Worm (Caenorhabditis elegans) whole organism, L1 larva: ENCODE results near the gene fbxc-7.

Source experiments
- ceh-90 ChIP-seq: sonication (generic microtip); optimal IDR thresholded peaks from 2 replicates; lab custom pipeline; 2016; ENCODE audit warnings: missing genetic modification characterization, missing compliant biosample characterization
- dsc-1 ChIP-seq: sonication (generic microtip); optimal IDR thresholded peaks from 2 replicates; lab custom pipeline; 2016; ENCODE audit warnings: mild to moderate bottlenecking, missing genetic modification characterization, missing compliant biosample characterization
- fkh-10 ChIP-seq: sonication (generic microtip); optimal IDR thresholded peaks from 2 replicates; lab custom pipeline; 2017; ENCODE audit warnings: missing biosample characterization, missing genetic modification reagents, missing genetic modification characterization
- fos-1 ChIP-seq: fragments of 150-350 bp; optimal IDR thresholded peaks from 2 replicates; lab custom pipeline; 2014; ENCODE audit warnings: missing biosample characterization, missing genetic modification characterization
- lin-13 ChIP-seq: fragments of 150-350 bp; optimal IDR thresholded peaks from 2 replicates; lab custom pipeline; 2014; ENCODE audit warnings: missing biosample characterization, missing genetic modification reagents, missing genetic modification characterization
- nhr-11 ChIP-seq: fragments of 150-350 bp; optimal IDR thresholded peaks from 2 replicates; lab custom pipeline; 2014; ENCODE audit warnings: missing biosample characterization, missing genetic modification characterization
- nhr-12 ChIP-seq: sonication (generic microtip); optimal IDR thresholded peaks from 2 replicates; lab custom pipeline; 2017; ENCODE audit warnings: missing biosample characterization, missing genetic modification characterization
- pag-3 ChIP-seq: sonication (generic microtip); optimal IDR thresholded peaks from 2 replicates; lab custom pipeline; 2017; ENCODE audit warnings: missing genetic modification characterization, mild to moderate bottlenecking, missing compliant biosample characterization, antibody characterized with exemption, borderline replicate concordance; ENCODE audit not compliant: insufficient read depth
- zip-4 ChIP-seq: fragments of 200-800 bp; sonication (Bioruptor generic); optimal IDR thresholded peaks from 2 replicates; lab custom pipeline; 2018; ENCODE audit warnings: mild to moderate bottlenecking, missing genetic modification characterization, moderate library complexity, missing compliant biosample characterization
- ztf-11 ChIP-seq, 2 experiments: sonication (generic microtip); optimal IDR thresholded peaks; 2 replicates each; lab custom pipeline; 2016 to 2017; ENCODE audit warnings: missing genetic modification characterization in 2 of 2, missing biosample characterization in 1 of 2, missing compliant biosample characterization in 1 of 2

- no peak for TF ChIP-seq nhr-11 (tag; lab: Kevin White, UChicago)
- TF ChIP-seq fkh-10: no peak
- TF ChIP-seq dsc-1 (tag; lab: Kevin White, UChicago): no peak
- no peak for TF ChIP-seq pag-3 (tag; lab: Kevin White, UChicago)
- no peak for TF ChIP-seq ztf-11 (tag; optimal IDR thresholded peaks at IDR 0.05; lab: Kevin White, UChicago)
- no peak for TF ChIP-seq zip-4 (GFP tag; lab: Kevin White, UChicago)
- no peak for TF ChIP-seq nhr-12
- no peak for TF ChIP-seq fos-1
- no peak for TF ChIP-seq lin-13 (GFP tag; lab: Kevin White, UChicago)
- no peak for TF ChIP-seq ceh-90 (tag; lab: Kevin White, UChicago)
Observed at ce11 chrII:937265-937664, 17.5 kb upstream of the fbxc-7 start.
